Worm (Caenorhabditis elegans): ENCODE data around the gene ZK381.62.
A peak's percentile ranks its signal among the peaks of the same experiment; 100 is the strongest.

Gene ZK381.62

DNA sequence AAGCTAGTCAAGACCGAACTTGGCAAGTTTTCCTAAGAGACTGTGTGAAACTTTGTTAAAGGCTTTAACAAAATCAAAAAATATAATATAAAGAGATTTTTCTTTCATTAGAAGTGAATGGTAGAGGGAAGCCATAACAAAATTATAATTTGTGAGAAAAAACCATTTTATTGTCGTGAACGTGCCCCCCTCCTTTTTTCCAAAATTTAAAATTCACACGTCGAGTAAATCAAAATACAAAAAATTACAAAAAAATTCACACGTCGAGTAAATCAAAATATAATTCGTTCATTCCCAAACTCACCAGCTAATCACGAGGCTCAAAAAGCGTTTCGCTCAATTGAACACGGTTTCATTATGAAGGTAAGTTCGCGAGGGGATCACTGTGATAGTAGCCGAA is 38.4 kb upstream of the ZK381.62 start, which contains the start of gene C25A8.2:
C25A8.2 (plus strand) TSS at position 301 of the 400 bp plus-strand sequence.
- TF ChIP-seq klf-2 (GFP tag; conservative IDR thresholded peaks at IDR 0.05) (no peak), ztf-29 (GFP tag; IDR thresholded peaks at IDR 0.05) (no peak), ztf-23 (GFP tag; IDR thresholded peaks at IDR 0.05) (no peak), tab-1 (GFP tag; IDR thresholded peaks at IDR 0.05) (no peak), med-1 (GFP tag; optimal IDR thresholded peaks at IDR 0.05; ENCODE audit: insufficient read depth) (no peak), T22C8.4 (GFP tag; IDR thresholded peaks at IDR 0.05) (no peak), flt-1 (GFP tag; IDR thresholded peaks at IDR 0.05) (no peak), ref-1 (GFP tag; conservative IDR thresholded peaks at IDR 0.05) (no peak)

DNA sequence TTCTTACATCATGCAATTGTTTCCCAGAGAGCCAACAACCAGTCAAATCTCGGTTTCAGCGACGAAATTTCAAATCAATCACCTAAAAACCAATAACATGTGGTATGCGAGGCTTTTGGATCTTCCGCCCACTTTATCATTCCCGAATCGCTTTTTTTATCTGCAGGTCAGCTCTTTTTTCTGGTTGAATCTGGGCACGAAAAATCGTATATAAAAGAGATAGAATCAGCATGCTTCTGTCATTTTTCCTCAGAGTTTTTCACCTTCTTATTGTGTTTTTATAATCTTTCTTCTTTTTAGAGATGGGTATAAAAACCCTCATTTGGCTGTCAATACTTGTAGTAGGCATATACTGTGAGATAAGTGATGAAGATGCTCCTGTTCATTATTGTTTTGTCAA is 32.2 kb upstream of the ZK381.62 start, which contains the start of gene cht-3:
cht-3 (plus strand) TSS at position 301 of the 400 bp plus-strand sequence.
- TF ChIP-seq flt-1 (GFP tag; IDR thresholded peaks at IDR 0.05), result no peak
- TF ChIP-seq ztf-29 (GFP tag; IDR thresholded peaks at IDR 0.05), result no peak
- TF ChIP-seq ref-1 (GFP tag; conservative IDR thresholded peaks at IDR 0.05), result no peak

DNA sequence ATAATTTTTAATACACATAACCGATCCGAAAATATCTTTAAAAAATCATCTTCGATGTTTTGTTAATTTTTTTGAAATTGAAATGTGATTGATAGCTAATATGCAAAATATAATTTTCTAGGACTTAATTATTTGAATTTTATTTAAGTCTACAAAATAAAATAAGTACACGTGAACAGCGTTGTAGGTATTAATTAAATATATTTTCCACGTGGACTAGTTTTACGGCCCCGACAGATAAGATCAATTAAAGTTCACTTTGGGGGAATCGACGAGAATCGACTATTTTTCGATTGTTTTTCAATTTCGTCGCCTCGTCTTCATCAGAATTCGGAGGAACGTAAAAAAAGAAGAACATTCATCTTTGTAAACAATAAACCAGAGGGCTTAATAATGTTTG is 28.1 kb upstream of the ZK381.62 start, which contains the start of gene C25A8.5:
C25A8.5 (plus strand) TSS at position 301 of the 400 bp plus-strand sequence.
- TF ChIP-seq ztf-29 (GFP tag; IDR thresholded peaks at IDR 0.05), result no peak

DNA sequence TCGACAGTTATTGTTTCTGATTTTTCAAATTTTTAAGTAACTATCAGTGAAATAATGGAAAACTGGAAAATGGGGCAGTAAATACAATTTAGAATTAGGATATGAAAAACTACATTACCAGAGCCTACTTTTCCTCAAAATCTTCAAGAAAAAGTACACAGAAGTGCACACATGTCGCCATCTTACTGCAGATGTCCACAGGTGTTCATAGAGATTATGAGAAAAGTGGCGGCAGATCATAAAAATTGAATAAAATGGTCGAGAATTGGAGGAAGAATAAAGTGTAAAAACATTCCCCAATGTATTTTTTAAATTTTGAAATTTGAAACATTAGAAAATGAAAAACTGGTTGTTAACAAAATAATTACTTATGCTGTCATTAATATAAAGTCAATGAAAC is 26.8 kb upstream of the ZK381.62 start:
- TF ChIP-seq ztf-29 (GFP tag; IDR thresholded peaks at IDR 0.05) (no peak), tab-1 (GFP tag; IDR thresholded peaks at IDR 0.05) (no peak), cog-1 (tag; optimal IDR thresholded peaks at IDR 0.05) (no peak), ref-1 (GFP tag; conservative IDR thresholded peaks at IDR 0.05) (no peak), ztf-23 (GFP tag; IDR thresholded peaks at IDR 0.05) (no peak), T22C8.4 (GFP tag; IDR thresholded peaks at IDR 0.05) (no peak), klf-2 (GFP tag; conservative IDR thresholded peaks at IDR 0.05) (no peak), med-1 (GFP tag; optimal IDR thresholded peaks at IDR 0.05; ENCODE audit: insufficient read depth) (no peak), flt-1 (GFP tag; IDR thresholded peaks at IDR 0.05) (no peak)

DNA sequence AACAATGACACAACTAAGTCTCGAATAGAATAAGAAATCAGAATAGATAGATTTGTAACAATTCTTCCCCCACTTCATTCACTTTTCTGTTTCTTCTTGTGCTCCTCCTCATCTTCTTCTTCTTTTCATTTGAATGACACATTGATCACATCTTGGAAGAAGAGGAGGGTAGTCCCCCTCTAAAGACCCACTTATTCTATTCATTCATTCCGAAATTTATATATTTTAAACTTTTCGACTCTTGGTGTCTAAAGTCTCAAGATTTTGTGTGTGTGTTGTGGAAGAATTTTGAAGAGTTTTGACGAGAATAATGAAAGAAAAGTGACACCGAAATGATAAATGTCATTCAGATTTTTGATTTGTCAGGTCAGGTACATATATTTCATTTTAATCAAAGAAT is 20.0 kb upstream of the ZK381.62 start:
- no peak for TF ChIP-seq ztf-29 (GFP tag; IDR thresholded peaks at IDR 0.05)
- TF ChIP-seq cog-1 (tag; optimal IDR thresholded peaks at IDR 0.05), result no peak
- TF ChIP-seq tab-1 (GFP tag; IDR thresholded peaks at IDR 0.05), result no peak
- TF ChIP-seq T22C8.4 (GFP tag; IDR thresholded peaks at IDR 0.05), result no peak
- TF ChIP-seq med-1 (GFP tag; optimal IDR thresholded peaks at IDR 0.05; ENCODE audit: insufficient read depth), result no peak
- TF ChIP-seq ztf-23 (GFP tag; IDR thresholded peaks at IDR 0.05), result no peak
- TF ChIP-seq klf-2 (GFP tag; conservative IDR thresholded peaks at IDR 0.05), result no peak
- TF ChIP-seq flt-1 (GFP tag; IDR thresholded peaks at IDR 0.05), result no peak
- TF ChIP-seq ref-1 (GFP tag; conservative IDR thresholded peaks at IDR 0.05), result no peak

DNA sequence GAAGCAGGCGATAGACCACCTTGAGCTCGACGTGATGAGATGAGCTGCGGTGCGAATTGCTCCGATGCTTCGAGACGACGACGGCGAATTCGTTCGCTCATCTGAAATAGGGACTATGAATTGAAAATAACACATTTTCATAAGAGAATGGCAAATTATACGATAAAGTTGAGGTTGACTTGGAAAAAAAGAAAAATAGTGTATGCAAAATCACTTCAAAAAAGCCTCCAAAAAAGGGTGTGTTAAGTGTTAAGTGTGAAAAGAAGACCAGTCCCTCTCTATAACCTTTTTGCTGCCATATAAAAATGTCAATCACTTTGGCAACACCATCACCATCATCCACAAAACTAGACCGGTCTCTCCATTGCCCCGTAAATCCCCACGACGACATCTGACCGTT is 15.7 kb upstream of the ZK381.62 start, which contains the start of gene prkl-1:
prkl-1 (minus strand) TSS at position 101 of the 400 bp plus-strand sequence.
- TF ChIP-seq ref-1 (GFP tag; conservative IDR thresholded peaks at IDR 0.05) (no peak), T22C8.4 (GFP tag; IDR thresholded peaks at IDR 0.05) (no peak), flt-1 (GFP tag; IDR thresholded peaks at IDR 0.05) (no peak), tab-1 (GFP tag; IDR thresholded peaks at IDR 0.05) (no peak), cog-1 (tag; optimal IDR thresholded peaks at IDR 0.05) (no peak), ztf-23 (GFP tag; IDR thresholded peaks at IDR 0.05) (no peak), ztf-29 (GFP tag; IDR thresholded peaks at IDR 0.05) (no peak), med-1 (GFP tag; optimal IDR thresholded peaks at IDR 0.05; ENCODE audit: insufficient read depth) (no peak), klf-2 (GFP tag; conservative IDR thresholded peaks at IDR 0.05) (no peak)

DNA sequence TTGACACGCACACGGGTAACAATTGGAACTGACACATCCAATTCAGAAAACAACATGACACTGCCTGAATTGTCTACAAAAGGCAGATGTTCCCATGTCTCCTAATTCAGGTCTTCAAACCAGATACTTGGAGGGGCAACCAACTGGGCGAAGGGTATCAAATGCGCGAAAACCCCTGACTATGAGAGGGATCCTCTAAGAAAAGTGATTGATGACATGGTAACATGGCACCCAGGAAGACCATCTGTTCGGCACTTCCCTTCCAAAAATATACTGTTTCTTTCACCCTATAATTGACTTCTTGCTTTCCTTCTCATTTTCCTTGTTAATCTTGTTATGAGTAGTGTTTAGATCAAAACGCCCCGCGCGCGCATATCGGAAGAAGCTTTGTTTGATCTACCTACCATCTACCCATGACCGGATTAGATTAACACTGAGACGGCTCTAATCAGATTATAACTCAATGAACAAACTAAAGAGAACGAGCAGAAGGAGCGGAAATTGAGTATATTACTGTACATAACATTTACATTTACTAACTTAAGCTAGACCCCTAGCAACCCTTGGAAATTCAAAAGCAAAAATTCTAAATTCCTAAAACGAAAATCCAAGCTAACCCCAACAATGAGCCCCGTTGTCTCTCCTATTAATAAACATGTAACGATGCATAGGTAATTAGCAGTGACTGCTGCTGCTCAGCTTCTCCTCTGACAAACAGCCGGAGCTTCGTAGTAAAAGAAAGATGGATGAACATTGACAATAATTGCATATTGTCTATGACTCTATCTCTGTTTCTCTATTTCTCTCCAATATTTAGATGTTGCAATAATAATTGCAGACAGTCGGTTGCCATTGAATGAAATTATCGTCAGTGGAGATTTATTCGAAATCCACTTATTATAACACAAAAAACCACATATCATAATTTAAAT is 13.6 kb upstream of the ZK381.62 start:
- TF ChIP-seq flt-1 (GFP tag; IDR thresholded peaks at IDR 0.05), result 0 out of 2 replicates have a peak, but pooled peaks have one; percentile 36
- no peak for TF ChIP-seq cog-1 (tag; optimal IDR thresholded peaks at IDR 0.05)
- TF ChIP-seq ztf-29 (GFP tag; IDR thresholded peaks at IDR 0.05), result no peak

DNA sequence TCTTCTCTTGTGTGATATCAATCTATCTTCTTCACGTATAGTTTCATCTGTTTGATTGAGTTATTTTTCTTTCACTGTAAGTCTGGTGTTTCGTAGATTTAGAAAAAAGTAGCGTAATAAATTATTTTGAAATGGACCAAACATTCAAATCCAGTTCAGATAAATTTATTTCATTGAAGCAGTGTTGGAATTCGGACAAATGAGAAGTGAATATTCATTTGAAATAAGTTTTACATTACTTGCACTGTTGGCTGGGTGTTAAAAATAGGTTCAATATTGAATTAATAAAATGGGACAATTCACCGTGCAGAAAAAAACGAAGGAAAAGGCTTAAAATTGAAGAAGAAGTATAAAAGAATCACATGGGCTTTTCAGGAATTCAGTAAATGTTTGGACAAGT is 7.5 kb upstream of the ZK381.62 start:
- no peak for TF ChIP-seq T22C8.4 (GFP tag; IDR thresholded peaks at IDR 0.05)
- no peak for TF ChIP-seq cog-1 (tag; optimal IDR thresholded peaks at IDR 0.05)
- TF ChIP-seq ref-1 (GFP tag; conservative IDR thresholded peaks at IDR 0.05), result no peak
- no peak for TF ChIP-seq ztf-29 (GFP tag; IDR thresholded peaks at IDR 0.05)
- TF ChIP-seq med-1 (GFP tag; optimal IDR thresholded peaks at IDR 0.05; ENCODE audit: insufficient read depth), result no peak
- TF ChIP-seq ztf-23 (GFP tag; IDR thresholded peaks at IDR 0.05), result no peak
- no peak for TF ChIP-seq klf-2 (GFP tag; conservative IDR thresholded peaks at IDR 0.05)
- TF ChIP-seq tab-1 (GFP tag; IDR thresholded peaks at IDR 0.05), result no peak
- no peak for TF ChIP-seq flt-1 (GFP tag; IDR thresholded peaks at IDR 0.05)

DNA sequence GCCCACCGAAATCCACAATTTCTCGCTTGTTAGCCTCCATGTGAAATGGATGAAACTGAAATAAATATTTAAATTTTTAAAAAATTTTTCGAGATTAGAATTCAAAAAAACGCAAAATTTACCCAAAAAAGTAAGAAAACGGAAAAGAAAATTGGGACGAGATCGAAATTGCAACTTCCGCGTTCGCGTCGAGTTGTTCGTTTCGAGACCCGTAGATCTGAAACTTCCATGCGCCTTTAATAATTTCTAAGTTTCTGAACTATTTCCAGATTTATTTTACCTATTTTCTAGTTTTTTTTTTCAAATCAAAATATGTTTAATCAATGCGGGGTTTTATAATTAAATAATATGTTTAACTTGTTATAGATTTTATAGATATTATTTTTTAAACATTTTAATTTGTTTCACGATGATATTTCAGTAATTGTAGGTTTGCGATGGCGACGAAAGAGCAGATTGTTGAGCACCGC is 6.0 kb upstream of the ZK381.62 start, which contains the start of the genes pgl-1 and him-3:
pgl-1 (minus strand) TSS at position 230 of the 470 bp plus-strand sequence.
him-3 (plus strand) TSS at position 420 of the 470 bp plus-strand sequence.
- TF ChIP-seq cog-1 (tag; optimal IDR thresholded peaks at IDR 0.05) (no peak), med-1 (GFP tag; optimal IDR thresholded peaks at IDR 0.05; ENCODE audit: insufficient read depth) (no peak), ztf-23 (GFP tag; IDR thresholded peaks at IDR 0.05) (no peak), ztf-29 (GFP tag; IDR thresholded peaks at IDR 0.05) (no peak), tab-1 (GFP tag; IDR thresholded peaks at IDR 0.05) (no peak)

Data from whole organism, midembryonic.